Fruit fly (Drosophila melanogaster): Measurements from ENCODE around the gene Mps1.

The Mps1 gene

DNA sequence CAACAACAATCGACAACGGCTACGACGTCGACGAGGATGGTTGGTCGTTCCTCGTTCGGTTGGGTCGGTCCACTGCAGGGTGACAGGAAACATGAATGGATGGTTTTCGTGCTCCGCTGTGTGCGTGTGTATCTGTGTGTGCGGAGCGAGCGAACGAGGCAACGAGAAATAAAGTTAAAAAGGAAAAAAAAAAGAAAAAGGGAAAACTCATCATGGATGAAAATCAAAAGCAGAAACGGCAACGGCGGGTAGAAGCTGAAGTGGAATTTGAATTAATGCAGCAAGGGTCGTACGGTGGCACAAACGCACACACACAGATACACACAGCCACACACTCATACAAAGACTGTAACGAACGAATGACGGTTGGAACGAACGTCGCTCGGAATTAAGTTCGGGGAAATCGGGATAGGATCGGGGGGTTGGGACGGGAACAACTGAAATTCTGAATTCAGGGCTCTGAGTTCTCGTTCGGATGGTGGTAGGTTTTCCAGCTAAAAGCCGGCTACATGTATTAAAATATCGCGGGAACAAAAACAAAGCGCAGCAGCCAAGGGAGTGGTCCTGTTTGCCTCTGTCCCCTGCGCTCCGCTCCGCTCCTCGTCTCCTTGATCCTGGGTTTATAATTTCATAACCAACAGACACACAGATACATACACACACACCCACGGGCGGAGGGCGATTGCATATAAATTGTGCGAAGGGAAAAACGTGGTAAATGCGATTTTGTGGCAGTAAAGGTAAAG is 40.0 kb downstream of the Mps1 start (continued):
- TF ChIP-seq nerfin-1 (tag; optimal IDR thresholded peaks at IDR 0.05) = peak; percentile 62
- peak; percentile 34 for TF ChIP-seq oc (tag; optimal IDR thresholded peaks at IDR 0.05)
- no peak for TF ChIP-seq lola (GFP tag; optimal IDR thresholded peaks at IDR 0.05)
- TF ChIP-seq sqz (GFP tag; optimal IDR thresholded peaks at IDR 0.05) = peak; percentile 84
- no peak for TF ChIP-seq en (GFP tag; optimal IDR thresholded peaks at IDR 0.05)
- TF ChIP-seq chinmo (GFP tag; IDR thresholded peaks at IDR 0.05; ENCODE audit: partially characterized antibody) = 0 out of 4 replicates have a peak, but pooled peaks have one; percentile 52
- peak; percentile 30; the same call in 1 of the 2 replicates for TF ChIP-seq CG32767 (GFP tag; IDR thresholded peaks at IDR 0.05)
- peak; percentile 7 for TF ChIP-seq CG8478 (optimal IDR thresholded peaks at IDR 0.05)
- TF ChIP-seq Deaf1 (tag; optimal IDR thresholded peaks at IDR 0.05) = peak; percentile 93
- TF ChIP-seq usp (GFP tag; optimal IDR thresholded peaks at IDR 0.05) = no peak
- TF ChIP-seq tll (GFP tag; optimal IDR thresholded peaks at IDR 0.05) = peak in 1 of 2 experiments; percentile 63
- TF ChIP-seq Blimp-1 (GFP tag; optimal IDR thresholded peaks at IDR 0.05) = peak; percentile 52
- no peak for TF ChIP-seq Sox102F (GFP tag; optimal IDR thresholded peaks at IDR 0.05)
- TF ChIP-seq pfk (GFP tag; optimal IDR thresholded peaks at IDR 0.05) = peak; percentile 82

DNA sequence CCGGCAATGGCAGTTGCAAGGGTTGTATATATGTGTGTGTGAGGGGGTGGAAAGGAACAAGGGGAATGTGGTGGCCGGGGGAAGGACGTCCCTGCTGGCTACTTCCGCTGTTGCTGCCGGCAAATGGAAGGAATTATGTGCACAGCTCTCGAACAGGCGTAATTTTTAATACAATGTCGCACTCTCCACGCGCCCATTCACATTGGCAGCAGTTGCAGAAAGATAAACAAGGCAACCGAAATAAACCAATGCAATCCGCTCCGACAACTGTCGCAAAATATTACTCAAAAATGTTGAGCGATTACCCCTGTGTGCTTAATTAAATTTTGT is 40.5 kb downstream of the Mps1 start:
- TF ChIP-seq CG4282 (GFP tag; optimal IDR thresholded peaks at IDR 0.05) (no peak), tap (tag; optimal IDR thresholded peaks at IDR 0.05) (peak; percentile 18), zfh2 (GFP tag; optimal IDR thresholded peaks at IDR 0.05) (no peak), sens (GFP tag) (peak; percentile 62)

- TF ChIP-seq nau (GFP tag; optimal IDR thresholded peaks at IDR 0.05) (no peak), psq (GFP tag; optimal IDR thresholded peaks at IDR 0.05) (peak; percentile 75), sens (GFP tag) (peak; percentile 62), CG17829 (tag; optimal IDR thresholded peaks at IDR 0.05) (no peak), Hr39 (optimal IDR thresholded peaks at IDR 0.05) (no peak), CG11695 (GFP tag; IDR thresholded peaks at IDR 0.05) (no peak), CG15479 (GFP tag; optimal IDR thresholded peaks at IDR 0.05) (no peak), CG10321 (GFP tag; IDR thresholded peaks at IDR 0.05) (no peak), gsb (GFP tag; IDR thresholded peaks at IDR 0.05) (no peak), Xrp1 (GFP tag; IDR thresholded peaks at IDR 0.05) (peak; percentile 15; the same call in 1 of the 2 replicates), kni (GFP tag; optimal IDR thresholded peaks at IDR 0.05) (peak; percentile 55), pros (GFP tag; optimal IDR thresholded peaks at IDR 0.05) (peak; percentile 83), CG9727 (GFP tag; optimal IDR thresholded peaks at IDR 0.05) (peak; percentile 9), CG16815 (GFP tag; optimal IDR thresholded peaks at IDR 0.05) (no peak), CG4617 (GFP tag; optimal IDR thresholded peaks at IDR 0.05; ENCODE audit: borderline replicate concordance) (no peak), gce (GFP tag; IDR thresholded peaks at IDR 0.05) (no peak), Awh (GFP tag; IDR thresholded peaks at IDR 0.05) (no peak), sob (GFP tag; IDR thresholded peaks at IDR 0.05) (no peak), CG7372 (GFP tag; IDR thresholded peaks at IDR 0.05) (no peak), scrt (GFP tag; optimal IDR thresholded peaks at IDR 0.05) (peak; percentile 16), az2 (GFP tag; optimal IDR thresholded peaks at IDR 0.05) (no peak), CG6254 (GFP tag; optimal IDR thresholded peaks at IDR 0.05) (no peak), HmgZ (tag; optimal IDR thresholded peaks at IDR 0.05) (no peak), YL-1 (GFP tag; optimal IDR thresholded peaks at IDR 0.05) (peak; percentile 9), CG14710 (tag; optimal IDR thresholded peaks at IDR 0.05) (peak; percentile 0), otp (GFP tag; IDR thresholded peaks at IDR 0.05) (no peak), CG4328 (GFP tag; optimal IDR thresholded peaks at IDR 0.05) (no peak), Med (GFP tag) (peak; percentile 25), Adf1 (GFP tag; IDR thresholded peaks at IDR 0.05) (no peak; the same call in 1 of the 2 replicates)
Measured at dm6 chr3R:17712623-17713521, 41.8 kb downstream of the Mps1 start.
